Worm (Caenorhabditis elegans) whole organism, L4 larva: ENCODE measurements around the gene AH6.17.

Experiments used
- D1046.2 ChIP-seq: fragments of 200-800 bp; sonication (Bioruptor generic); IDR thresholded peaks from 2 replicates; pipeline ENCODE4 v1.3.6; 2022; ENCODE audit warnings: missing genetic modification characterization, missing compliant biosample characterization
- F26F4.8 ChIP-seq: fragments of 200-800 bp; sonication (Bioruptor generic); conservative IDR thresholded peaks from 2 replicates; pipeline ENCODE4 v1.3.6; 2022; ENCODE audit warnings: missing genetic modification characterization, missing compliant biosample characterization
- T26A8.4 ChIP-seq: fragments of 200-800 bp; sonication (Bioruptor generic); IDR thresholded peaks from 2 replicates; pipeline ENCODE4 v1.3.6; 2022; ENCODE audit warnings: missing genetic modification characterization, missing compliant biosample characterization
- Y105C5A.15 ChIP-seq: fragments of 200-800 bp; sonication (Bioruptor generic); IDR thresholded peaks from 2 replicates; pipeline ENCODE4 v1.3.6; 2022; ENCODE audit warnings: missing genetic modification characterization, missing compliant biosample characterization
- Y5F2A.4 ChIP-seq: fragments of 200-800 bp; sonication (Bioruptor generic); optimal IDR thresholded peaks from 2 replicates; lab custom pipeline; 2018; ENCODE audit warnings: mild to moderate bottlenecking, missing genetic modification characterization, missing compliant biosample characterization
- ZK337.2 ChIP-seq: fragments of 200-800 bp; sonication (Bioruptor generic); IDR thresholded peaks from 2 replicates; pipeline ENCODE4 v1.3.6; 2022; ENCODE audit warnings: missing genetic modification reagents, missing genetic modification characterization, missing compliant biosample characterization
- aha-1 ChIP-seq: fragments of 150-350 bp; peaks from one replicate; lab custom pipeline; 2014; ENCODE audit warnings: missing biosample characterization, missing genetic modification characterization
- attf-4 ChIP-seq: sonication (generic microtip); optimal IDR thresholded peaks from 3 replicates; lab custom pipeline; 2017; ENCODE audit warnings: missing biosample characterization, missing genetic modification characterization
- ceh-20 ChIP-seq: fragments of 200-800 bp; sonication (Bioruptor generic); IDR thresholded peaks from 2 replicates; pipeline ENCODE4 v1.3.6; 2022; ENCODE audit warnings: missing genetic modification reagents, missing genetic modification characterization, missing compliant biosample characterization
- ceh-28 ChIP-seq: fragments of 150-350 bp; optimal IDR thresholded peaks from 2 replicates; lab custom pipeline; 2014; ENCODE audit warnings: missing biosample characterization, missing genetic modification reagents, missing genetic modification characterization
- ceh-32 ChIP-seq: sonication (generic microtip); optimal IDR thresholded peaks from 2 replicates; lab custom pipeline; 2016; ENCODE audit warnings: mild to moderate bottlenecking, missing genetic modification characterization, missing compliant biosample characterization; ENCODE audit not compliant: poor library complexity
- ceh-44 ChIP-seq: fragments of 200-800 bp; sonication (Bioruptor generic); IDR thresholded peaks from 2 replicates; pipeline ENCODE4 v1.3.6; 2022; ENCODE audit warnings: missing genetic modification reagents, missing genetic modification characterization, missing compliant biosample characterization
- ceh-82 ChIP-seq: sonication (generic microtip); optimal IDR thresholded peaks from 2 replicates; lab custom pipeline; 2017; ENCODE audit warnings: missing biosample characterization, missing genetic modification characterization
- ctbp-1 ChIP-seq: fragments of 200-800 bp; sonication (Bioruptor generic); IDR thresholded peaks from 2 replicates; pipeline ENCODE4 v1.3.6; 2022; ENCODE audit warnings: missing genetic modification reagents, missing genetic modification characterization, missing compliant biosample characterization
- daf-12 ChIP-seq: fragments of 150-350 bp; optimal IDR thresholded peaks from 2 replicates; lab custom pipeline; 2014; ENCODE audit warnings: missing biosample characterization, missing genetic modification reagents, missing genetic modification characterization
- daf-19 ChIP-seq: fragments of 200-800 bp; sonication (Bioruptor generic); conservative IDR thresholded peaks from 2 replicates; pipeline ENCODE4 v1.3.6; 2022; ENCODE audit warnings: missing genetic modification characterization, missing compliant biosample characterization
- daf-8 ChIP-seq: fragments of 200-800 bp; sonication (Bioruptor generic); IDR thresholded peaks from 2 replicates; pipeline ENCODE4 v1.3.6; 2022; ENCODE audit warnings: missing genetic modification characterization, missing compliant biosample characterization
- dmd-6 ChIP-seq: fragments of 200-800 bp; sonication (Bioruptor generic); IDR thresholded peaks from 2 replicates; pipeline ENCODE4 v1.3.6; 2022; ENCODE audit warnings: missing genetic modification reagents, missing genetic modification characterization, missing compliant biosample characterization
- dmd-9 ChIP-seq: fragments of 200-800 bp; sonication (Bioruptor generic); IDR thresholded peaks from 2 replicates; pipeline ENCODE4 v1.3.6; 2022; ENCODE audit warnings: missing genetic modification reagents, missing genetic modification characterization, missing compliant biosample characterization
- dpl-1 ChIP-seq: fragments of 150-350 bp; optimal IDR thresholded peaks from 2 replicates; lab custom pipeline; 2014; ENCODE audit warnings: missing biosample characterization, missing genetic modification reagents, missing genetic modification characterization
- duxl-1 ChIP-seq: sonication (generic microtip); optimal IDR thresholded peaks from 2 replicates; lab custom pipeline; 2016; ENCODE audit warnings: mild to moderate bottlenecking, missing genetic modification characterization, moderate library complexity, missing compliant biosample characterization; ENCODE audit not compliant: poor library complexity
- hif-1 ChIP-seq, 2 experiments: sonication (generic microtip); optimal IDR thresholded peaks; 2 replicates each; lab custom pipeline; 2016 to 2017; ENCODE audit warnings: missing compliant biosample characterization in 2 of 2, missing genetic modification characterization in 2 of 2, missing genetic modification reagents in 2 of 2, missing genotype in 2 of 2, mild to moderate bottlenecking in 1 of 2
- hlh-11 ChIP-seq: fragments of 200-800 bp; sonication (Bioruptor generic); optimal IDR thresholded peaks from 2 replicates; lab custom pipeline; 2018; ENCODE audit warnings: mild to moderate bottlenecking, missing genetic modification characterization, missing compliant biosample characterization
- lin-1 ChIP-seq: fragments of 200-800 bp; sonication (Bioruptor generic); IDR thresholded peaks from 2 replicates; pipeline ENCODE4 v1.3.6; 2022; ENCODE audit warnings: missing genetic modification reagents, missing genetic modification characterization, missing compliant biosample characterization
- lin-13 ChIP-seq: fragments of 150-350 bp; optimal IDR thresholded peaks from 2 replicates; lab custom pipeline; 2014; ENCODE audit warnings: missing biosample characterization, missing genetic modification reagents, missing genetic modification characterization
- lin-15B ChIP-seq: fragments of 150-350 bp; sonication (generic microtip); optimal IDR thresholded peaks from 3 replicates; lab custom pipeline; 2014; ENCODE audit warnings: missing biosample characterization, missing genetic modification characterization
- lin-29 ChIP-seq: fragments of 200-800 bp; sonication (Bioruptor generic); IDR thresholded peaks from 2 replicates; pipeline ENCODE4 v1.3.6; 2022; ENCODE audit warnings: missing genetic modification reagents, missing genetic modification characterization, missing compliant biosample characterization
- lsy-2 ChIP-seq, 2 experiments: fragments of 150-350 bp in 1 of 2; sonication (generic microtip) in 1 of 2; optimal IDR thresholded peaks; 2 replicates each; lab custom pipeline; 2014 to 2017; ENCODE audit warnings: missing biosample characterization in 2 of 2, missing genetic modification characterization in 2 of 2
- madf-5 ChIP-seq, 2 experiments: fragments of 200-800 bp; sonication (Bioruptor generic); IDR thresholded peaks; 2 replicates each; pipeline ENCODE4 v1.3.6; 2022; ENCODE audit warnings: missing compliant biosample characterization in 2 of 2, missing genetic modification characterization in 2 of 2
- madf-9 ChIP-seq: fragments of 200-800 bp; sonication (Bioruptor generic); conservative IDR thresholded peaks from 2 replicates; pipeline ENCODE4 v1.3.6; 2022; ENCODE audit warnings: missing genetic modification reagents, missing genetic modification characterization, missing compliant biosample characterization
- mdt-29 ChIP-seq: fragments of 200-800 bp; sonication (Bioruptor generic); IDR thresholded peaks from 2 replicates; pipeline ENCODE4 v1.3.6; 2022; ENCODE audit warnings: missing genetic modification reagents, missing genetic modification characterization, missing compliant biosample characterization
- mxl-2 ChIP-seq: fragments of 200-800 bp; sonication (Bioruptor generic); conservative IDR thresholded peaks from 2 replicates; pipeline ENCODE4 v1.3.6; 2022; ENCODE audit warnings: missing genetic modification reagents, missing genetic modification characterization, missing compliant biosample characterization
- mxl-3 ChIP-seq: fragments of 200-800 bp; sonication (Bioruptor generic); optimal IDR thresholded peaks from 2 replicates; lab custom pipeline; 2018; ENCODE audit warnings: mild to moderate bottlenecking, missing genetic modification characterization, missing compliant biosample characterization
- nhr-102 ChIP-seq: sonication (generic microtip); optimal IDR thresholded peaks from 2 replicates; lab custom pipeline; 2016; ENCODE audit warnings: mild to moderate bottlenecking, missing genetic modification characterization, moderate library complexity, missing compliant biosample characterization
- nhr-11 ChIP-seq: fragments of 150-350 bp; optimal IDR thresholded peaks from 2 replicates; lab custom pipeline; 2014; ENCODE audit warnings: missing biosample characterization, missing genetic modification characterization
- nhr-111 ChIP-seq: fragments of 200-800 bp; sonication (Bioruptor generic); optimal IDR thresholded peaks from 2 replicates; lab custom pipeline; 2018; ENCODE audit warnings: mild to moderate bottlenecking, missing genetic modification characterization, missing compliant biosample characterization
- nhr-41 ChIP-seq: fragments of 200-800 bp; sonication (Bioruptor generic); IDR thresholded peaks from 2 replicates; pipeline ENCODE4 v1.3.6; 2022; ENCODE audit warnings: missing genetic modification reagents, missing genetic modification characterization, missing compliant biosample characterization
- nhr-6 ChIP-seq: fragments of 150-350 bp; optimal IDR thresholded peaks from 2 replicates; lab custom pipeline; 2014; ENCODE audit warnings: missing biosample characterization, missing genetic modification characterization
- pha-4 ChIP-seq, 2 experiments: fragments of 150-350 bp in 1 of 2; fragments of 200-800 bp in 1 of 2; sonication (Bioruptor generic) in 1 of 2; IDR thresholded peaks in 1 of 2; optimal IDR thresholded peaks in 1 of 2; 2 replicates each; pipeline versions ENCODE4 v1.3.6 to Lab custom; 2014 to 2022; ENCODE audit warnings: missing genetic modification characterization in 2 of 2, missing genetic modification reagents in 2 of 2, missing biosample characterization in 1 of 2, missing compliant biosample characterization in 1 of 2
- php-3 ChIP-seq: fragments of 200-800 bp; sonication (Bioruptor generic); IDR thresholded peaks from 2 replicates; pipeline ENCODE4 v1.3.6; 2022; ENCODE audit warnings: missing genetic modification reagents, missing genetic modification characterization, missing compliant biosample characterization
- sdz-12 ChIP-seq: fragments of 200-800 bp; sonication (Bioruptor generic); optimal IDR thresholded peaks from 2 replicates; lab custom pipeline; 2018; ENCODE audit warnings: mild to moderate bottlenecking, missing genetic modification characterization, missing compliant biosample characterization
- skn-1 ChIP-seq: fragments of 150-350 bp; optimal IDR thresholded peaks from 2 replicates; lab custom pipeline; 2014; ENCODE audit warnings: missing biosample characterization, missing genetic modification characterization
- snpc-4 ChIP-seq: fragments of 150-350 bp; optimal IDR thresholded peaks from 2 replicates; lab custom pipeline; 2014; ENCODE audit warnings: missing biosample characterization, missing genetic modification characterization
- spr-1 ChIP-seq: sonication (generic microtip); optimal IDR thresholded peaks from 2 replicates; lab custom pipeline; 2016; ENCODE audit warnings: mild to moderate bottlenecking, missing genetic modification characterization, missing compliant biosample characterization
- spr-3 ChIP-seq: fragments of 200-800 bp; sonication (Bioruptor generic); optimal IDR thresholded peaks from 2 replicates; lab custom pipeline; 2018; ENCODE audit warnings: mild to moderate bottlenecking, missing genetic modification characterization, missing compliant biosample characterization
- unc-130 ChIP-seq: sonication (generic microtip); optimal IDR thresholded peaks from 2 replicates; lab custom pipeline; 2016; ENCODE audit warnings: missing genetic modification reagents, missing genetic modification characterization, missing compliant biosample characterization
- zag-1 ChIP-seq: fragments of 150-350 bp; optimal IDR thresholded peaks from 2 replicates; lab custom pipeline; 2014; ENCODE audit warnings: missing biosample characterization, missing genetic modification characterization
- zip-11 ChIP-seq: fragments of 200-800 bp; sonication (Bioruptor generic); IDR thresholded peaks from 2 replicates; pipeline ENCODE4 v1.3.6; 2022; ENCODE audit warnings: missing genetic modification characterization, missing compliant biosample characterization
- ztf-11 ChIP-seq: fragments of 150-350 bp; optimal IDR thresholded peaks from 2 replicates; lab custom pipeline; 2014; ENCODE audit warnings: missing biosample characterization, missing genetic modification characterization
- ztf-7 ChIP-seq: fragments of 150-350 bp; optimal IDR thresholded peaks from 2 replicates; lab custom pipeline; 2014; ENCODE audit warnings: missing biosample characterization, missing genetic modification characterization

The AH6.17 gene

ce11 chrII:9566045-9566444 is 43.1 kb downstream of the AH6.17 start:
- TF ChIP-seq duxl-1 (peak; percentile 59), Y105C5A.15 (GFP tag; lab: Robert Waterston, UW) (peak; percentile 79; the same call in 1 of the 2 replicates), nhr-111 (peak; percentile 67), D1046.2 (GFP tag; lab: Robert Waterston, UW) (peak; percentile 85), madf-5 (GFP tag; IDR thresholded peaks at IDR 0.05; lab: Robert Waterston, UW) (peak; percentile 91 to 93), daf-12 (tag; lab: Kevin White, UChicago) (no peak), zip-11 (0 out of 2 replicates have a peak, but pooled peaks have one; percentile 42), ceh-44 (GFP tag; lab: Robert Waterston, UW) (0 out of 2 replicates have a peak, but pooled peaks have one; percentile 46), nhr-6 (tag; lab: Kevin White, UChicago) (peak; percentile 14), pha-4 (GFP tag; IDR thresholded peaks at IDR 0.05; lab: Robert Waterston, UW) (peak; percentile 88; the same call in 1 of the 2 replicates), pha-4 (tag; optimal IDR thresholded peaks at IDR 0.05; lab: Kevin White, UChicago) (no peak), ctbp-1 (GFP tag; lab: Robert Waterston, UW) (peak; percentile 78), dpl-1 (peak; percentile 20), ztf-7 (tag; lab: Kevin White, UChicago) (peak; percentile 29), ztf-11 (tag; lab: Kevin White, UChicago) (no peak), Y5F2A.4 (no peak), ceh-20 (GFP tag; lab: Robert Waterston, UW) (peak; percentile 76; the same call in 1 of the 2 replicates), lin-1 (GFP tag; lab: Robert Waterston, UW) (peak; percentile 83), mxl-3 (GFP tag; lab: Kevin White, UChicago) (peak; percentile 64), lsy-2 (tag; optimal IDR thresholded peaks at IDR 0.05; lab: Kevin White, UChicago) (peak in 1 of 2 experiments; percentile 29), hlh-11 (tag; lab: Kevin White, UChicago) (peak; percentile 72), daf-19 (GFP tag; lab: Robert Waterston, UW) (no peak), aha-1 (tag; lab: Kevin White, UChicago) (peak; percentile 98), nhr-11 (tag; lab: Kevin White, UChicago) (peak; percentile 71), daf-8 (no peak), dmd-6 (GFP tag; lab: Robert Waterston, UW) (peak; percentile 67), lin-29 (0 out of 2 replicates have a peak, but pooled peaks have one; percentile 27), unc-130 (GFP tag; lab: Kevin White, UChicago) (peak; percentile 63), spr-1 (tag; lab: Kevin White, UChicago) (peak; percentile 70), snpc-4 (tag; lab: Kevin White, UChicago) (no peak), F26F4.8 (GFP tag; lab: Robert Waterston, UW) (peak; percentile 97), dmd-9 (GFP tag; lab: Robert Waterston, UW) (peak; percentile 57; the same call in 1 of the 2 replicates), T26A8.4 (GFP tag; lab: Robert Waterston, UW) (peak; percentile 65; the same call in 1 of the 2 replicates), ceh-82 (tag; lab: Kevin White, UChicago) (no peak), php-3 (GFP tag; lab: Robert Waterston, UW) (peak; percentile 69; the same call in 1 of the 2 replicates), ceh-32 (tag; lab: Kevin White, UChicago) (no peak), hif-1 (tag; optimal IDR thresholded peaks at IDR 0.05; lab: Kevin White, UChicago) (peak in 1 of 2 experiments; percentile 38), skn-1 (no peak), lin-13 (GFP tag; lab: Kevin White, UChicago) (peak; percentile 5), ZK337.2 (GFP tag; lab: Robert Waterston, UW) (peak; percentile 70), sdz-12 (GFP tag; lab: Kevin White, UChicago) (peak; percentile 69), mdt-29 (GFP tag; lab: Robert Waterston, UW) (peak; percentile 68; the same call in 1 of the 2 replicates), lin-15B (tag; lab: Kevin White, UChicago) (no peak), spr-3 (GFP tag; lab: Kevin White, UChicago) (peak; percentile 71), mxl-2 (GFP tag; lab: Robert Waterston, UW) (peak; percentile 69; the same call in 1 of the 2 replicates), nhr-102 (tag; lab: Kevin White, UChicago) (peak; percentile 50), madf-9 (GFP tag; lab: Robert Waterston, UW) (peak; percentile 80), ceh-28 (tag; lab: Kevin White, UChicago) (no peak), zag-1 (tag; lab: Kevin White, UChicago) (no peak), attf-4 (tag; lab: Kevin White, UChicago) (no peak), nhr-41 (peak; percentile 82; the same call in 1 of the 2 replicates)
